Fruit fly (Drosophila melanogaster): ENCODE results near the gene Enoph.

dm6 chr3R:5285937-5286336, 29.5 kb upstream of the Enoph start:
- TF ChIP-seq CG8478 (optimal IDR thresholded peaks at IDR 0.05) (no peak), CTCF (optimal IDR thresholded peaks at IDR 0.05) (no peak)
